Fruit fly (Drosophila melanogaster): ENCODE measurements around the gene Lsp1gamma.
A peak's percentile ranks its signal among the peaks of the same experiment; 100 is the strongest.

Lsp1gamma gene

dm6 chr3L:94866-95265, 28.6 kb downstream of the Lsp1gamma start:
- TF ChIP-seq CG11247 (GFP tag; IDR thresholded peaks at IDR 0.05) (no peak), CG3847 (GFP tag; IDR thresholded peaks at IDR 0.05) (no peak)

- TF ChIP-seq CG4404 (GFP tag; IDR thresholded peaks at IDR 0.05): no peak
- TF ChIP-seq CG2202 (tag; optimal IDR thresholded peaks at IDR 0.05): no peak
- no peak for TF ChIP-seq CG1647 (GFP tag; optimal IDR thresholded peaks at IDR 0.05)
- TF ChIP-seq lab (GFP tag; optimal IDR thresholded peaks at IDR 0.05): peak; percentile 35
- peak; percentile 10 for TF ChIP-seq CG34376 (GFP tag; optimal IDR thresholded peaks at IDR 0.05)
- TF ChIP-seq Hey (tag; optimal IDR thresholded peaks at IDR 0.05): peak; percentile 24
- TF ChIP-seq nerfin-2 (GFP tag; IDR thresholded peaks at IDR 0.05; ENCODE audit: partially characterized antibody): no peak
- TF ChIP-seq CG2199 (GFP tag; IDR thresholded peaks at IDR 0.05): peak; percentile 75; the same call in 1 of the 3 replicates
- no peak for TF ChIP-seq CG12071 (GFP tag; optimal IDR thresholded peaks at IDR 0.05)
- no peak for TF ChIP-seq insv (GFP tag; optimal IDR thresholded peaks at IDR 0.05)
- no peak for TF ChIP-seq CG14667 (GFP tag; IDR thresholded peaks at IDR 0.05)
- peak; percentile 73 for TF ChIP-seq Med (GFP tag)
- no peak for TF ChIP-seq scrt (GFP tag; optimal IDR thresholded peaks at IDR 0.05)
- no peak for TF ChIP-seq rib (GFP tag; IDR thresholded peaks at IDR 0.05)
- peak; percentile 4 for TF ChIP-seq grn (GFP tag; optimal IDR thresholded peaks at IDR 0.05)
- TF ChIP-seq CG18599 (GFP tag; optimal IDR thresholded peaks at IDR 0.05): peak; percentile 26
- TF ChIP-seq Dad (GFP tag; optimal IDR thresholded peaks at IDR 0.05): no peak
- no peak for TF ChIP-seq Gsc (GFP tag; IDR thresholded peaks at IDR 0.05)
- peak; percentile 6 for TF ChIP-seq sd (tag; optimal IDR thresholded peaks at IDR 0.05)
- no peak for TF ChIP-seq CG31365 (tag; optimal IDR thresholded peaks at IDR 0.05)
- no peak for TF ChIP-seq Sox100B (GFP tag; optimal IDR thresholded peaks at IDR 0.05)
- peak in 1 of 2 experiments; percentile 2 for TF ChIP-seq Pdp1 (GFP tag; optimal IDR thresholded peaks at IDR 0.05)
- no peak for TF ChIP-seq twi (tag; optimal IDR thresholded peaks at IDR 0.05)
- TF ChIP-seq sug (tag; optimal IDR thresholded peaks at IDR 0.05): peak; percentile 55
- TF ChIP-seq Deaf1 (tag; optimal IDR thresholded peaks at IDR 0.05): peak; percentile 88
- no peak for TF ChIP-seq vvl (GFP tag; IDR thresholded peaks at IDR 0.05)
- peak; percentile 9 for TF ChIP-seq CG2678 (tag; optimal IDR thresholded peaks at IDR 0.05)
- no peak for TF ChIP-seq CG8290 (GFP tag; optimal IDR thresholded peaks at IDR 0.05)
- peak in 1 of 2 experiments; percentile 1 for TF ChIP-seq CG8290 (tag; optimal IDR thresholded peaks at IDR 0.05)
- TF ChIP-seq Mes4 (GFP tag; optimal IDR thresholded peaks at IDR 0.05): no peak
- peak; percentile 84 for TF ChIP-seq exex (tag; optimal IDR thresholded peaks at IDR 0.05)
Observed at dm6 chr3L:95425-96139, 29.4 kb downstream of the Lsp1gamma start.

- no peak for TF ChIP-seq Fer3 (tag; optimal IDR thresholded peaks at IDR 0.05)
- TF ChIP-seq slp2 (GFP tag; optimal IDR thresholded peaks at IDR 0.05): no peak
- no peak for TF ChIP-seq jing (GFP tag; optimal IDR thresholded peaks at IDR 0.05)
- TF ChIP-seq Med (GFP tag): peak; percentile 38
- TF ChIP-seq Hr39 (optimal IDR thresholded peaks at IDR 0.05): peak; percentile 32
- TF ChIP-seq Ets97D (GFP tag; optimal IDR thresholded peaks at IDR 0.05): no peak
Observed at dm6 chr3L:97823-98222, 31.6 kb downstream of the Lsp1gamma start.

Data from whole organism, embryonic.